Worm (Caenorhabditis elegans): Measurements from ENCODE around the gene crb-1.

crb-1 gene

DNA sequence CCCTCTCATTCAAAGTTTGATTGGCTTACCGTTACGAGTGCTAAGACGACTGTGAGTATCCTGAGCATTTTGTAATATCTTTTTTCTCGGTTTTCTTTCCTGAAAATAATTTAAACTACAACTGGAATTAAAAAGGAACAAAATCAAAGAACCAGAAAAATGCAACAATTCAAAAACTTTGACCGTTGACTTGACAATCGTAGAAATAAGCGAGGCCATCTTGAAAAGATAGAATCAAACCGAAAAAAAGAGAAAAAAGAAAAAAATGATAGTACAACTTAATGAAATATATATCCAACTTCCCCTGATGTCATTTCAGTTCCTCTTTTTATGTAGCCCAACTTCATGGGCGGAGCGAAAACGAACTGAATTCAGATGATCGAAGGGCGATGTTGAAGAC lies 39.3 kb downstream of the crb-1 start, which contains the start of gene F10D7.3:
Gene F10D7.3, minus strand, starts transcription at position 101 of the 400 bp plus-strand sequence.
- TF ChIP-seq sea-2 (GFP tag; optimal IDR thresholded peaks at IDR 0.05) (no peak), fkh-2 (tag; optimal IDR thresholded peaks at IDR 0.05) (no peak), nhr-28 (tag; optimal IDR thresholded peaks at IDR 0.05) (no peak), hmg-11 (tag; optimal IDR thresholded peaks at IDR 0.05) (no peak), egl-27 (tag; optimal IDR thresholded peaks at IDR 0.05) (no peak), fkh-10 (GFP tag; optimal IDR thresholded peaks at IDR 0.05) (no peak), ztf-4 (tag; optimal IDR thresholded peaks at IDR 0.05) (no peak), nhr-76 (tag; optimal IDR thresholded peaks at IDR 0.05) (no peak), ceh-9 (tag; optimal IDR thresholded peaks at IDR 0.05) (no peak), elt-1 (tag; optimal IDR thresholded peaks at IDR 0.05) (no peak), ceh-28 (tag; optimal IDR thresholded peaks at IDR 0.05) (no peak)

DNA sequence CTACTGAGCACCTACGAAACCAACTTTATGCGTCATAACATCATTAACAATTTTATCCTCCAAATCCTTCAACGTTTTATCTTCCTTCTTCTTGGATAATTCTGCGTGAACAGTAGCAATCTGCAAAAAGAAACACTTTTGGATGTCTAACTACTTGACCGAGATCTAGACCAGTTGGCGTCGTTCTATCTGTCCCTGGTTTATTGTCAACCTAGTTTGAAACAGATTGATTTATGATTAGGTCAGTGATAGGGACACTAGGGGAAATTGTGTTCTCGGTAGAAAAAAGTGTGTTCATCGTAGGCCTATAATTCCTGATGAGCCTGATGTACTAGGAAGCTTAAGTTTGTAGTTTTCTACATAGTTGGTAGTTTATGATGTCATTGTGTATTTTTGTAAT lies 39.9 kb downstream of the crb-1 start:
- TF ChIP-seq nhr-23 (tag; optimal IDR thresholded peaks at IDR 0.05) (peak; percentile 75), lsy-12 (tag; optimal IDR thresholded peaks at IDR 0.05) (no peak)

DNA sequence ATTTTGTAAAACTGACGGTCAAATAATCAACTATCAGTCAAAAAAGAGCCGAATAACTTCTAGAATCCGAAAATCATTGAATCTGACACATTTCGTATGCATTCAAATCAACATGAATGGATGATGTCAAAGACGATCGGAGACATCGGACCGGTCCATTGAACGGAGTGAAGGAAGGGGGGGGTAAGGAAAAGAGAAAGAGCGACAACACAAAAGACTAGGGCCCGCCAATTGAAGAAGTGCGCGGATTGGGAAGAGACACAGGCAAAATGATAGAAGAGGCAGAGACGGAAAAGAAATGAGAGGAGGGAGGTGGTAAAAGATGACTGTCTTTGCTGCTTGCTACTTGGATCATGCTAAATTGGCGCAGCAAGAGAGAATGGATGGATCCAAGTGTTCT lies 44.3 kb downstream of the crb-1 start:
- TF ChIP-seq ceh-28 (tag; optimal IDR thresholded peaks at IDR 0.05) (no peak), jun-1 (tag; optimal IDR thresholded peaks at IDR 0.05) (no peak), hmg-11 (tag; optimal IDR thresholded peaks at IDR 0.05) (peak; percentile 51), elt-3 (tag; optimal IDR thresholded peaks at IDR 0.05) (no peak), mml-1 (tag; optimal IDR thresholded peaks at IDR 0.05) (no peak), fkh-10 (GFP tag; optimal IDR thresholded peaks at IDR 0.05) (no peak), lin-15B (tag; optimal IDR thresholded peaks at IDR 0.05) (no peak), ztf-4 (tag; optimal IDR thresholded peaks at IDR 0.05) (no peak), nhr-23 (tag; optimal IDR thresholded peaks at IDR 0.05) (peak; percentile 35), skn-1 (tag; optimal IDR thresholded peaks at IDR 0.05) (no peak), lin-39 (tag; optimal IDR thresholded peaks at IDR 0.05) (no peak), fkh-2 (tag; optimal IDR thresholded peaks at IDR 0.05) (no peak), nhr-77 (tag; optimal IDR thresholded peaks at IDR 0.05) (no peak), nhr-237 (tag; optimal IDR thresholded peaks at IDR 0.05) (no peak), nhr-67 (tag; optimal IDR thresholded peaks at IDR 0.05) (no peak), nhr-43 (tag; optimal IDR thresholded peaks at IDR 0.05; ENCODE audit: poor library complexity, severe bottlenecking) (peak; percentile 3), tbx-2 (tag; optimal IDR thresholded peaks at IDR 0.05) (no peak), pha-4 (tag; optimal IDR thresholded peaks at IDR 0.05) (peak; percentile 30), R02D3.7 (tag; optimal IDR thresholded peaks at IDR 0.05) (no peak), ceh-9 (tag; optimal IDR thresholded peaks at IDR 0.05) (no peak), elt-2 (tag; optimal IDR thresholded peaks at IDR 0.05) (no peak), sea-2 (GFP tag; optimal IDR thresholded peaks at IDR 0.05) (no peak), pqm-1 (tag; optimal IDR thresholded peaks at IDR 0.05) (no peak), ceh-82 (tag; optimal IDR thresholded peaks at IDR 0.05) (no peak), ztf-11 (tag; optimal IDR thresholded peaks at IDR 0.05) (no peak), fos-1 (tag; optimal IDR thresholded peaks at IDR 0.05) (no peak), unc-39 (tag; optimal IDR thresholded peaks at IDR 0.05) (no peak), mdl-1 (tag; optimal IDR thresholded peaks at IDR 0.05) (no peak), unc-62 (GFP tag; optimal IDR thresholded peaks at IDR 0.05) (no peak), egl-27 (tag; optimal IDR thresholded peaks at IDR 0.05) (no peak), nhr-25 (tag; optimal IDR thresholded peaks at IDR 0.05) (peak; percentile 43), nfya-1 (tag; optimal IDR thresholded peaks at IDR 0.05; ENCODE audit: insufficient read depth) (peak; percentile 44), egl-5 (tag; optimal IDR thresholded peaks at IDR 0.05) (no peak), snpc-4 (tag; optimal IDR thresholded peaks at IDR 0.05) (peak; percentile 2)

DNA sequence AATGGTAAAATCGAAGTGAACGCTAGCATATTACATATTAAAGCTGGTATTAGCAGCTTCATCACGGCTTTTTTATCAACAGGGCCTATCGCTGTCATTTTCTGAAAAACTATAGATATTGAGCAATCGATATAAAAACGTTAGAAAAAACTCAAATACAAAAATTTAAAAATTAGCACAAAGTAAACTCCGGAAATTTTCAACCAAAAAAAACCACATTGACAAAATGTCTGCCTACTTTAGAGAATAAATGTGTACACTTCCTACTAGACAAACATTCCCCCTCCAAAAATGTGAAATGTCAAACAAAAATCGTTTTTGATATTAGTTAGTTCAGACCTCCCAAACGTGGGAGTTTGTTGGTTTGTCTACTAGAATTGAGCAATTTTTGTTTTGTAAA lies 45.3 kb downstream of the crb-1 start, which contains the start of gene mfsd-10:
Gene mfsd-10, minus strand, starts transcription at position 101 of the 400 bp plus-strand sequence.
- peak; percentile 72 for TF ChIP-seq pha-4 (tag; optimal IDR thresholded peaks at IDR 0.05)
- no peak for TF ChIP-seq ztf-4 (tag; optimal IDR thresholded peaks at IDR 0.05)

Data from whole organism, L3 larva.